Worm (Caenorhabditis elegans): ENCODE results near the gene seip-1.

The seip-1 gene

ce11 chrV:6034714-6035113 is 18.3 kb downstream of the seip-1 start, which contains the start of gene dhs-17:
TSS of gene dhs-17 (minus strand) at chrV:6034814.
- TF ChIP-seq nhr-77 (tag; optimal IDR thresholded peaks at IDR 0.05) (no peak), elt-2 (tag; optimal IDR thresholded peaks at IDR 0.05) (no peak), nhr-12 (tag; optimal IDR thresholded peaks at IDR 0.05) (no peak), elt-1 (tag; optimal IDR thresholded peaks at IDR 0.05) (no peak), fos-1 (tag; optimal IDR thresholded peaks at IDR 0.05) (no peak), eor-1 (tag; optimal IDR thresholded peaks at IDR 0.05) (no peak), nhr-76 (tag; optimal IDR thresholded peaks at IDR 0.05) (no peak), ztf-4 (tag; optimal IDR thresholded peaks at IDR 0.05) (no peak), fkh-2 (tag; optimal IDR thresholded peaks at IDR 0.05) (no peak), nhr-43 (tag; optimal IDR thresholded peaks at IDR 0.05; ENCODE audit: poor library complexity, severe bottlenecking) (no peak), ama-1 (optimal IDR thresholded peaks at IDR 0.05) (no peak), nhr-28 (tag; optimal IDR thresholded peaks at IDR 0.05) (no peak), nhr-67 (tag; optimal IDR thresholded peaks at IDR 0.05) (no peak)

DNA sequence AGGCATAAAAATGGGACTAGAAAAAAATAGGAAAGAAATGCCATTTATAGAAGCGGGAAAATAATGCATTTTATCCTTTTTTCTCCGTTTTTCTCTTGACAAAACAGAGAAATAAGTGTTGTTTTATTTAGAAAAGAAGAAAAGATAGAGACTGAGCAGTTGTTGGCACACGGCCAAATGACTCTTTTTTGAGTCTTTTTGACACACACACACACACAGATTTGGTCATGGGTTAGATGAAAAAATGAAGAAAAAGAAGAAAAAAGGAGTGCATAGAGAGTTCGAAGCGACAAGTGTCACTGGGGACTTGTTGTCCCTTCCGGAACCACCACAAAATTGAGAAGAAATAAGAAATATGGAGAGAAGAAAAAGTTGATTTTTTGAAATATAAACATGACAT is 19.5 kb downstream of the seip-1 start:
- TF ChIP-seq hmg-11 (tag; optimal IDR thresholded peaks at IDR 0.05) (peak; percentile 22), lin-39 (tag; optimal IDR thresholded peaks at IDR 0.05) (peak; percentile 72), nhr-77 (tag; optimal IDR thresholded peaks at IDR 0.05) (no peak), R02D3.7 (tag; optimal IDR thresholded peaks at IDR 0.05) (no peak), nfya-1 (tag; optimal IDR thresholded peaks at IDR 0.05; ENCODE audit: insufficient read depth) (peak; percentile 33), nhr-28 (tag; optimal IDR thresholded peaks at IDR 0.05) (no peak), fos-1 (tag; optimal IDR thresholded peaks at IDR 0.05) (no peak), unc-62 (GFP tag; optimal IDR thresholded peaks at IDR 0.05) (peak; percentile 13), skn-1 (tag; optimal IDR thresholded peaks at IDR 0.05) (no peak)

ce11 chrV:6031585-6031984 is 21.5 kb downstream of the seip-1 start:
- TF ChIP-seq nfya-1 (tag; optimal IDR thresholded peaks at IDR 0.05; ENCODE audit: insufficient read depth) (no peak), egl-27 (tag; optimal IDR thresholded peaks at IDR 0.05) (no peak), nhr-23 (tag; optimal IDR thresholded peaks at IDR 0.05) (no peak), elt-1 (tag; optimal IDR thresholded peaks at IDR 0.05) (no peak), mml-1 (tag; optimal IDR thresholded peaks at IDR 0.05) (no peak), tbx-2 (tag; optimal IDR thresholded peaks at IDR 0.05) (peak; percentile 52), unc-39 (tag; optimal IDR thresholded peaks at IDR 0.05) (no peak)

- TF ChIP-seq elt-2 (tag; optimal IDR thresholded peaks at IDR 0.05) (no peak), nhr-23 (tag; optimal IDR thresholded peaks at IDR 0.05) (no peak), zag-1 (tag; optimal IDR thresholded peaks at IDR 0.05) (no peak), nfya-1 (tag; optimal IDR thresholded peaks at IDR 0.05; ENCODE audit: insufficient read depth) (peak; percentile 70), ztf-4 (tag; optimal IDR thresholded peaks at IDR 0.05) (no peak), nhr-11 (tag; optimal IDR thresholded peaks at IDR 0.05) (no peak), ceh-9 (tag; optimal IDR thresholded peaks at IDR 0.05) (no peak), nhr-67 (tag; optimal IDR thresholded peaks at IDR 0.05) (no peak), tbx-2 (tag; optimal IDR thresholded peaks at IDR 0.05) (peak; percentile 28), egl-27 (tag; optimal IDR thresholded peaks at IDR 0.05) (no peak), aly-2 (tag; optimal IDR thresholded peaks at IDR 0.05) (no peak), ceh-28 (tag; optimal IDR thresholded peaks at IDR 0.05) (no peak), nhr-43 (tag; optimal IDR thresholded peaks at IDR 0.05; ENCODE audit: poor library complexity, severe bottlenecking) (no peak), lin-39 (tag; optimal IDR thresholded peaks at IDR 0.05) (peak; percentile 73), ztf-11 (tag; optimal IDR thresholded peaks at IDR 0.05) (no peak), unc-39 (tag; optimal IDR thresholded peaks at IDR 0.05) (no peak), ama-1 (optimal IDR thresholded peaks at IDR 0.05) (no peak), daf-12 (tag; optimal IDR thresholded peaks at IDR 0.05) (no peak), ceh-16 (tag; optimal IDR thresholded peaks at IDR 0.05) (no peak), nhr-77 (tag; optimal IDR thresholded peaks at IDR 0.05) (no peak), unc-62 (GFP tag; optimal IDR thresholded peaks at IDR 0.05) (peak; percentile 22), egl-5 (tag; optimal IDR thresholded peaks at IDR 0.05) (peak; percentile 27), skn-1 (tag; optimal IDR thresholded peaks at IDR 0.05) (no peak)
Observed at ce11 chrV:6030559-6030975, 22.5 kb downstream of the seip-1 start.

- peak; percentile 13 for TF ChIP-seq nhr-43 (tag; optimal IDR thresholded peaks at IDR 0.05; ENCODE audit: poor library complexity, severe bottlenecking)
- TF ChIP-seq nhr-25 (tag; optimal IDR thresholded peaks at IDR 0.05) = peak; percentile 51
- no peak for TF ChIP-seq pqm-1 (tag; optimal IDR thresholded peaks at IDR 0.05)
- no peak for TF ChIP-seq ceh-16 (tag; optimal IDR thresholded peaks at IDR 0.05)
- TF ChIP-seq daf-12 (tag; optimal IDR thresholded peaks at IDR 0.05) = no peak
Observed at ce11 chrV:6022076-6022475, 31.0 kb downstream of the seip-1 start.
